Fruit fly (Drosophila melanogaster) whole organism, embryonic: ENCODE data around the gene CG2681.
A peak's percentile ranks its signal among the peaks of the same experiment; 100 is the strongest.

Experiments used
- Ada2b ChIP-seq: fragments of 200-800 bp; sonication (Bioruptor generic); IDR thresholded peaks from 2 replicates; pipeline ENCODE4 v1.3.6; 2022; ENCODE audit warnings: missing biosample characterization, missing genetic modification characterization
- Antp ChIP-seq: fragments of 200-800 bp; sonication (Bioruptor generic); optimal IDR thresholded peaks from 3 replicates; lab custom pipeline; 2016; ENCODE audit warnings: missing biosample characterization, missing genetic modification characterization
- Asciz ChIP-seq: fragments of 200-800 bp; sonication (Bioruptor generic); optimal IDR thresholded peaks from 2 replicates; lab custom pipeline; 2017; ENCODE audit warnings: missing biosample characterization, mild to moderate bottlenecking, missing genetic modification characterization, missing genetic modification reagents
- CG10267 ChIP-seq: fragments of 200-800 bp; sonication (Bioruptor generic); optimal IDR thresholded peaks from 2 replicates; lab custom pipeline; 2018; ENCODE audit warnings: missing biosample characterization, mild to moderate bottlenecking, missing genetic modification characterization, moderate library complexity
- CG10959 ChIP-seq: fragments of 200-800 bp; sonication (Bioruptor generic); IDR thresholded peaks from 2 replicates; pipeline ENCODE4 v1.3.6; 2022; ENCODE audit warnings: missing biosample characterization, missing genetic modification characterization
- CG11093 ChIP-seq: fragments of 200-800 bp; sonication (Bioruptor generic); IDR thresholded peaks from 3 replicates; pipeline ENCODE4 v1.3.6; 2022; ENCODE audit warnings: missing biosample characterization, missing genetic modification characterization
- CG12659 ChIP-seq: fragments of 200-800 bp; sonication (Bioruptor generic); optimal IDR thresholded peaks from 3 replicates; lab custom pipeline; 2017; ENCODE audit warnings: mild to moderate bottlenecking, missing biosample characterization, missing genetic modification reagents, missing genetic modification characterization
- CG14860 ChIP-seq: fragments of 200-800 bp; sonication (Bioruptor generic); IDR thresholded peaks from 3 replicates; pipeline ENCODE4 v1.3.6; 2022; ENCODE audit warnings: missing biosample characterization, missing genetic modification characterization; ENCODE audit not compliant: partially characterized antibody
- CG15514 ChIP-seq: fragments of 200-800 bp; sonication (Bioruptor generic); optimal IDR thresholded peaks from 3 replicates; lab custom pipeline; 2017; ENCODE audit warnings: missing biosample characterization, missing genetic modification characterization, mild to moderate bottlenecking, moderate library complexity, missing genetic modification reagents
- CG17328 ChIP-seq: fragments of 200-800 bp; sonication (Bioruptor generic); IDR thresholded peaks from 2 replicates; pipeline ENCODE4 v1.3.6; 2022; ENCODE audit warnings: missing biosample characterization, missing genetic modification characterization
- CG2120 ChIP-seq: fragments of 200-800 bp; sonication (Bioruptor generic); optimal IDR thresholded peaks from 3 replicates; lab custom pipeline; 2016; ENCODE audit warnings: missing biosample characterization, missing genetic modification characterization
- CG30403 ChIP-seq: fragments of 200-800 bp; sonication (Bioruptor generic); optimal IDR thresholded peaks from 3 replicates; lab custom pipeline; 2016; ENCODE audit warnings: missing biosample characterization, missing genetic modification characterization
- CG30431 ChIP-seq: fragments of 200-800 bp; sonication (Bioruptor generic); optimal IDR thresholded peaks from 2 replicates; lab custom pipeline; 2017; ENCODE audit warnings: missing biosample characterization, missing genetic modification characterization
- CG34224 ChIP-seq: fragments of 200-800 bp; sonication (Bioruptor generic); IDR thresholded peaks from 3 replicates; pipeline ENCODE4 v1.3.6; 2022; ENCODE audit warnings: missing biosample characterization, missing genetic modification characterization; ENCODE audit not compliant: partially characterized antibody
- CG34376 ChIP-seq: fragments of 200-800 bp; sonication (Bioruptor generic); optimal IDR thresholded peaks from 2 replicates; lab custom pipeline; 2018; ENCODE audit warnings: missing biosample characterization, mild to moderate bottlenecking, missing genetic modification characterization
- CG3847 ChIP-seq: fragments of 200-800 bp; sonication (Bioruptor generic); IDR thresholded peaks from 2 replicates; pipeline ENCODE4 v1.3.6; 2022; ENCODE audit warnings: missing biosample characterization, missing genetic modification characterization
- CG42726 ChIP-seq: fragments of 200-800 bp; sonication (Bioruptor generic); IDR thresholded peaks from 2 replicates; pipeline ENCODE4 v1.3.6; 2022; ENCODE audit warnings: missing biosample characterization, missing genetic modification characterization; ENCODE audit not compliant: partially characterized antibody
- CG6272 ChIP-seq: fragments of 200-800 bp; sonication (Bioruptor generic); IDR thresholded peaks from 2 replicates; pipeline ENCODE4 v1.3.6; 2022; ENCODE audit warnings: missing biosample characterization, missing genetic modification characterization
- CG6683 ChIP-seq: fragments of 200-800 bp; sonication (Bioruptor generic); optimal IDR thresholded peaks from 2 replicates; lab custom pipeline; 2017; ENCODE audit warnings: missing biosample characterization, mild to moderate bottlenecking, missing genetic modification characterization, missing genetic modification reagents
- CG7839 ChIP-seq: fragments of 200-800 bp; sonication (Bioruptor generic); optimal IDR thresholded peaks from 3 replicates; lab custom pipeline; 2018; ENCODE audit warnings: missing biosample characterization, mild to moderate bottlenecking, missing genetic modification characterization, moderate library complexity
- CG7963 ChIP-seq: fragments of 200-800 bp; sonication (Bioruptor generic); IDR thresholded peaks from 3 replicates; pipeline ENCODE4 v1.3.6; 2022; ENCODE audit warnings: missing biosample characterization, missing genetic modification characterization; ENCODE audit not compliant: partially characterized antibody
- CG9797 ChIP-seq: fragments of 200-800 bp; sonication (Bioruptor generic); optimal IDR thresholded peaks from 3 replicates; lab custom pipeline; 2018; ENCODE audit warnings: missing biosample characterization, mild to moderate bottlenecking, missing genetic modification characterization
- CkIIα-i1 ChIP-seq: fragments of 200-800 bp; sonication (Bioruptor generic); IDR thresholded peaks from 2 replicates; pipeline ENCODE4 v1.3.6; 2022; ENCODE audit warnings: missing biosample characterization, missing genetic modification characterization
- CoRest ChIP-seq: fragments of 200-800 bp; sonication (Bioruptor generic); optimal IDR thresholded peaks from 3 replicates; lab custom pipeline; 2018; ENCODE audit warnings: missing biosample characterization, mild to moderate bottlenecking, missing genetic modification characterization, moderate library complexity
- Doc3 ChIP-seq: fragments of 200-800 bp; sonication (Bioruptor generic); IDR thresholded peaks from 3 replicates; pipeline ENCODE4 v1.3.6; 2022; ENCODE audit warnings: missing biosample characterization, missing genetic modification characterization; ENCODE audit not compliant: partially characterized antibody
- Dp ChIP-seq: fragments of 200-800 bp; sonication (Bioruptor generic); optimal IDR thresholded peaks from 2 replicates; lab custom pipeline; 2018; ENCODE audit warnings: missing biosample characterization, mild to moderate bottlenecking, missing genetic modification characterization, moderate library complexity
- Drgx ChIP-seq: fragments of 200-800 bp; sonication (Bioruptor generic); IDR thresholded peaks from 2 replicates; pipeline ENCODE4 v1.3.6; 2022; ENCODE audit warnings: missing biosample characterization, missing genetic modification characterization
- Ets65A ChIP-seq: fragments of 200-800 bp; sonication (Bioruptor generic); peaks from one replicate; lab custom pipeline; 2016; ENCODE audit warnings: missing biosample characterization, missing genetic modification characterization
- Gug ChIP-seq: fragments of 200-800 bp; sonication (Bioruptor generic); IDR thresholded peaks from 4 replicates; pipeline ENCODE4 v1.3.6; 2022; ENCODE audit warnings: missing biosample characterization, missing genetic modification characterization
- Lim3 ChIP-seq: fragments of 200-800 bp; sonication (Bioruptor generic); IDR thresholded peaks from 2 replicates; pipeline ENCODE4 v1.3.6; 2022; ENCODE audit warnings: missing biosample characterization, missing genetic modification characterization
- MBD-R2 ChIP-seq: fragments of 200-800 bp; sonication (Bioruptor generic); IDR thresholded peaks from 2 replicates; pipeline ENCODE4 v1.3.6; 2022; ENCODE audit warnings: missing biosample characterization, missing genetic modification characterization
- Nf-YA ChIP-seq: fragments of 200-800 bp; sonication (Bioruptor generic); IDR thresholded peaks from 2 replicates; pipeline ENCODE4 v1.3.6; 2022; ENCODE audit warnings: missing biosample characterization, missing genetic modification characterization
- Sin3A ChIP-seq: fragments of >200 bp; optimal IDR thresholded peaks from 2 replicates; lab custom pipeline; 2018
- bab2 ChIP-seq: fragments of 200-800 bp; sonication (Bioruptor generic); optimal IDR thresholded peaks from 2 replicates; lab custom pipeline; 2016; ENCODE audit warnings: missing biosample characterization, missing genetic modification characterization
- bowl ChIP-seq: fragments of 200-800 bp; sonication (Bioruptor generic); IDR thresholded peaks from 2 replicates; pipeline ENCODE4 v1.3.6; 2022; ENCODE audit warnings: missing biosample characterization, missing genetic modification characterization
- cad ChIP-seq: fragments of >200 bp; optimal IDR thresholded peaks from 2 replicates; lab custom pipeline; 2017; ENCODE audit warnings: missing biosample characterization, missing genetic modification characterization
- ci ChIP-seq: fragments of 200-800 bp; sonication (Bioruptor generic); IDR thresholded peaks from 3 replicates; pipeline ENCODE4 v1.3.6; 2022; ENCODE audit warnings: missing biosample characterization, missing genetic modification characterization
- da ChIP-seq: fragments of 200-800 bp; sonication (Bioruptor generic); optimal IDR thresholded peaks from 2 replicates; lab custom pipeline; 2016; ENCODE audit warnings: missing biosample characterization, missing genetic modification characterization
- dimm ChIP-seq: fragments of 200-800 bp; sonication (Bioruptor generic); IDR thresholded peaks from 2 replicates; pipeline ENCODE4 v1.3.6; 2022; ENCODE audit warnings: missing biosample characterization, missing genetic modification characterization
- grau ChIP-seq: fragments of 200-800 bp; optimal IDR thresholded peaks from 3 replicates; lab custom pipeline; 2019; ENCODE audit warnings: missing biosample characterization, mild to moderate bottlenecking, missing genetic modification characterization, moderate library complexity
- gro ChIP-seq: fragments of 200-800 bp; sonication (Bioruptor generic); optimal IDR thresholded peaks from 2 replicates; lab custom pipeline; 2016; ENCODE audit warnings: missing biosample characterization, missing genetic modification characterization
- hbn ChIP-seq: fragments of 200-800 bp; sonication (Bioruptor generic); IDR thresholded peaks from 2 replicates; pipeline ENCODE4 v1.3.6; 2022; ENCODE audit warnings: missing biosample characterization, missing genetic modification characterization; ENCODE audit not compliant: partially characterized antibody
- knrl ChIP-seq: fragments of 200-800 bp; sonication (Bioruptor generic); IDR thresholded peaks from 3 replicates; pipeline ENCODE4 v1.3.6; 2022; ENCODE audit warnings: missing biosample characterization, missing genetic modification characterization; ENCODE audit not compliant: partially characterized antibody
- nau ChIP-seq: fragments of 200-800 bp; sonication (Bioruptor generic); optimal IDR thresholded peaks from 3 replicates; lab custom pipeline; 2017; ENCODE audit warnings: missing biosample characterization, mild to moderate bottlenecking, missing genetic modification characterization, missing genetic modification reagents
- pb ChIP-seq: fragments of 200-800 bp; sonication (Bioruptor generic); optimal IDR thresholded peaks from 3 replicates; lab custom pipeline; 2016; ENCODE audit warnings: missing biosample characterization, missing genetic modification characterization
- row ChIP-seq: fragments of 200-800 bp; sonication (Bioruptor generic); IDR thresholded peaks from 3 replicates; pipeline ENCODE4 v1.3.6; 2022; ENCODE audit warnings: missing biosample characterization, missing genetic modification characterization
- sd ChIP-seq: fragments of 200-800 bp; sonication (Bioruptor generic); optimal IDR thresholded peaks from 3 replicates; lab custom pipeline; 2018; ENCODE audit warnings: missing biosample characterization, mild to moderate bottlenecking, missing genetic modification characterization, moderate library complexity
- slou ChIP-seq: fragments of 200-800 bp; sonication (Bioruptor generic); optimal IDR thresholded peaks from 3 replicates; lab custom pipeline; 2016; ENCODE audit warnings: missing biosample characterization, missing genetic modification characterization
- slp2 ChIP-seq: fragments of 200-800 bp; sonication (Bioruptor generic); optimal IDR thresholded peaks from 2 replicates; lab custom pipeline; 2016; ENCODE audit warnings: missing biosample characterization, missing genetic modification characterization
- sqz ChIP-seq: fragments of 200-800 bp; sonication (Bioruptor generic); optimal IDR thresholded peaks from 3 replicates; lab custom pipeline; 2018; ENCODE audit warnings: missing biosample characterization, mild to moderate bottlenecking, missing genetic modification characterization
- tin ChIP-seq: fragments of 200-800 bp; sonication (Bioruptor generic); optimal IDR thresholded peaks from 3 replicates; lab custom pipeline; 2016; ENCODE audit warnings: missing biosample characterization, missing genetic modification characterization
- ttk ChIP-seq: fragments of 200-800 bp; sonication (Bioruptor generic); IDR thresholded peaks from 2 replicates; pipeline ENCODE4 v2.1.2; 2022; ENCODE audit warnings: missing biosample characterization, missing genetic modification characterization
- zf30C ChIP-seq: fragments of 200-800 bp; sonication (Bioruptor generic); optimal IDR thresholded peaks from 3 replicates; lab custom pipeline; 2018; ENCODE audit warnings: missing biosample characterization, mild to moderate bottlenecking, missing genetic modification characterization

Gene CG2681

DNA sequence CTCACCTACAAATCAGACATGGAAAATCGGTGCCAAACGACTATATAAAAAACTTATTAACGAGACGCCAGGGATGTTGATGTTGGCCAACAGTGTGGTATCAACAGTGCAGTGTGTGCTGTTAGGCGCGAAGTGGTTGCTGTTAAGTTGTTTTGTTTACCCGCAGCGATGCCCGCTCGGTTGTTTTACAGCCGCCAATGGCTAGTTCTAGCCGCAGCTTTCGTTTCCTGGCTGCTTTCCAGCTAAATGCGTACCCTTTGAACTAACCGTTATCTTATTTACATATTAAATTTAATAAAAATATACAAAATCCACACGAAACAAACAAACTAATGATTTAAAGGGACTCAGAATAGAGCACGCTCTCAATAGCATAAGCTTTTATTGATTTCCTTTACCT lies 30.2 kb downstream of the CG2681 start, which contains the start of gene crm:
crm (minus strand) TSS at position 111 of the 400 bp plus-strand sequence.
- TF ChIP-seq CG17328 (GFP tag; lab: Robert Waterston, UW) (no peak), CkIIα-i1 (GFP tag; lab: Robert Waterston, UW) (no peak), CG42726 (no peak), Ets65A (GFP tag; lab: Kevin White, UChicago) (no peak), bab2 (GFP tag; lab: Kevin White, UChicago) (no peak), CG30431 (GFP tag; lab: Kevin White, UChicago) (no peak), CG10959 (GFP tag; lab: Robert Waterston, UW) (no peak), CG15514 (peak; percentile 68), dimm (no peak), Ada2b (GFP tag; lab: Robert Waterston, UW) (no peak), Lim3 (GFP tag; lab: Robert Waterston, UW) (no peak), CG7839 (tag; lab: Kevin White, UChicago) (no peak), hbn (GFP tag; lab: Robert Waterston, UW) (0 out of 2 replicates have a peak, but pooled peaks have one; percentile 13), slp2 (GFP tag; lab: Kevin White, UChicago) (no peak), Drgx (GFP tag; lab: Robert Waterston, UW) (no peak), cad (GFP tag; lab: Kevin White, UChicago) (no peak), CG6683 (GFP tag; lab: Kevin White, UChicago) (no peak), Nf-YA (GFP tag; lab: Robert Waterston, UW) (no peak), Dp (GFP tag; lab: Kevin White, UChicago) (peak; percentile 4), bowl (GFP tag; lab: Robert Waterston, UW) (no peak), CG9797 (GFP tag; lab: Kevin White, UChicago) (peak; percentile 24), MBD-R2 (GFP tag; lab: Robert Waterston, UW) (peak; percentile 63), tin (GFP tag; lab: Kevin White, UChicago) (no peak), CG12659 (GFP tag; lab: Kevin White, UChicago) (peak; percentile 33), pb (GFP tag; lab: Kevin White, UChicago) (no peak), gro (GFP tag; lab: Kevin White, UChicago) (no peak), sqz (GFP tag; lab: Kevin White, UChicago) (no peak), Doc3 (GFP tag; lab: Robert Waterston, UW) (no peak), CoRest (tag; lab: Kevin White, UChicago) (peak; percentile 9), CG6272 (GFP tag; lab: Robert Waterston, UW) (no peak), CG34376 (no peak), Gug (GFP tag; lab: Robert Waterston, UW) (no peak), CG11093 (no peak), CG30403 (no peak), CG3847 (GFP tag; lab: Robert Waterston, UW) (no peak), Antp (GFP tag; lab: Kevin White, UChicago) (no peak), CG14860 (GFP tag; lab: Robert Waterston, UW) (no peak), ttk (GFP tag; lab: Robert Waterston, UW) (no peak), CG34224 (GFP tag; lab: Robert Waterston, UW) (no peak), Sin3A (lab: Kevin White, UChicago) (no peak), nau (GFP tag; lab: Kevin White, UChicago) (no peak), grau (peak; percentile 5), slou (GFP tag; lab: Kevin White, UChicago) (no peak), zf30C (GFP tag; lab: Kevin White, UChicago) (no peak), CG2120 (GFP tag; lab: Kevin White, UChicago) (no peak), CG10267 (tag; lab: Kevin White, UChicago) (peak; percentile 0), Asciz (GFP tag; lab: Kevin White, UChicago) (no peak), ci (no peak), da (no peak), knrl (GFP tag; lab: Robert Waterston, UW) (no peak), row (GFP tag; lab: Robert Waterston, UW) (peak; percentile 85), sd (no peak), CG7963 (no peak)
